Worm (Caenorhabditis elegans) whole organism, L4 larva: ENCODE results near the gene gid-2.
A peak's percentile ranks its signal among the peaks of the same experiment; 100 is the strongest.

ENCODE experiments used
- F10B5.3 ChIP-seq: sonication (generic microtip); optimal IDR thresholded peaks from 2 replicates; lab custom pipeline; 2016; ENCODE audit warnings: mild to moderate bottlenecking, missing genetic modification characterization, missing compliant biosample characterization
- F26F4.8 ChIP-seq: fragments of 200-800 bp; sonication (Bioruptor generic); conservative IDR thresholded peaks from 2 replicates; pipeline ENCODE4 v1.3.6; 2022; ENCODE audit warnings: missing genetic modification characterization, missing compliant biosample characterization
- T26A8.4 ChIP-seq: fragments of 200-800 bp; sonication (Bioruptor generic); IDR thresholded peaks from 2 replicates; pipeline ENCODE4 v1.3.6; 2022; ENCODE audit warnings: missing genetic modification characterization, missing compliant biosample characterization
- Y105C5A.15 ChIP-seq: fragments of 200-800 bp; sonication (Bioruptor generic); IDR thresholded peaks from 2 replicates; pipeline ENCODE4 v1.3.6; 2022; ENCODE audit warnings: missing genetic modification characterization, missing compliant biosample characterization
- Y48G9A.11 ChIP-seq: fragments of 200-800 bp; sonication (Bioruptor generic); IDR thresholded peaks from 2 replicates; pipeline ENCODE4 v1.3.6; 2022; ENCODE audit warnings: missing genetic modification reagents, missing genetic modification characterization, missing compliant biosample characterization
- Y75B8A.6 ChIP-seq: fragments of 200-800 bp; sonication (Bioruptor generic); IDR thresholded peaks from 2 replicates; pipeline ENCODE4 v1.3.6; 2022; ENCODE audit warnings: missing genetic modification reagents, missing genetic modification characterization, missing compliant biosample characterization
- ZK546.5 ChIP-seq, 2 experiments: sonication (generic microtip); optimal IDR thresholded peaks; 2 replicates each; lab custom pipeline; 2017; ENCODE audit warnings: missing biosample characterization in 2 of 2, missing genetic modification characterization in 2 of 2
- aha-1 ChIP-seq: fragments of 150-350 bp; peaks from one replicate; lab custom pipeline; 2014; ENCODE audit warnings: missing biosample characterization, missing genetic modification characterization
- attf-4 ChIP-seq: sonication (generic microtip); optimal IDR thresholded peaks from 3 replicates; lab custom pipeline; 2017; ENCODE audit warnings: missing biosample characterization, missing genetic modification characterization
- ceh-28 ChIP-seq: fragments of 150-350 bp; optimal IDR thresholded peaks from 2 replicates; lab custom pipeline; 2014; ENCODE audit warnings: missing biosample characterization, missing genetic modification reagents, missing genetic modification characterization
- ceh-44 ChIP-seq: fragments of 200-800 bp; sonication (Bioruptor generic); IDR thresholded peaks from 2 replicates; pipeline ENCODE4 v1.3.6; 2022; ENCODE audit warnings: missing genetic modification reagents, missing genetic modification characterization, missing compliant biosample characterization
- daf-12 ChIP-seq: fragments of 150-350 bp; optimal IDR thresholded peaks from 2 replicates; lab custom pipeline; 2014; ENCODE audit warnings: missing biosample characterization, missing genetic modification reagents, missing genetic modification characterization
- daf-16 ChIP-seq, 3 experiments: sonication (generic microtip); optimal IDR thresholded peaks; 2 replicates each; lab custom pipeline; 2016 to 2017; ENCODE audit warnings: missing genetic modification characterization in 3 of 3, missing genetic modification reagents in 3 of 3, mild to moderate bottlenecking in 2 of 3, missing compliant biosample characterization in 2 of 3, missing biosample characterization in 1 of 3, moderate library complexity in 1 of 3
- daf-19 ChIP-seq: fragments of 200-800 bp; sonication (Bioruptor generic); conservative IDR thresholded peaks from 2 replicates; pipeline ENCODE4 v1.3.6; 2022; ENCODE audit warnings: missing genetic modification characterization, missing compliant biosample characterization
- daf-8 ChIP-seq: fragments of 200-800 bp; sonication (Bioruptor generic); IDR thresholded peaks from 2 replicates; pipeline ENCODE4 v1.3.6; 2022; ENCODE audit warnings: missing genetic modification characterization, missing compliant biosample characterization
- dmd-9 ChIP-seq: fragments of 200-800 bp; sonication (Bioruptor generic); IDR thresholded peaks from 2 replicates; pipeline ENCODE4 v1.3.6; 2022; ENCODE audit warnings: missing genetic modification reagents, missing genetic modification characterization, missing compliant biosample characterization
- duxl-1 ChIP-seq: sonication (generic microtip); optimal IDR thresholded peaks from 2 replicates; lab custom pipeline; 2016; ENCODE audit warnings: mild to moderate bottlenecking, missing genetic modification characterization, moderate library complexity, missing compliant biosample characterization; ENCODE audit not compliant: poor library complexity
- dve-1 ChIP-seq: sonication (generic microtip); optimal IDR thresholded peaks from 2 replicates; lab custom pipeline; 2017; ENCODE audit warnings: antibody characterized with exemption, mild to moderate bottlenecking, missing genetic modification characterization, missing compliant biosample characterization; ENCODE audit not compliant: insufficient read depth
- egl-27 ChIP-seq: sonication (generic microtip); optimal IDR thresholded peaks from 3 replicates; lab custom pipeline; 2017; ENCODE audit warnings: missing biosample characterization, missing genetic modification reagents, missing genetic modification characterization
- fos-1 ChIP-seq: fragments of 150-350 bp; optimal IDR thresholded peaks from 2 replicates; lab custom pipeline; 2014; ENCODE audit warnings: missing biosample characterization, missing genetic modification characterization
- hlh-11 ChIP-seq: fragments of 200-800 bp; sonication (Bioruptor generic); optimal IDR thresholded peaks from 2 replicates; lab custom pipeline; 2018; ENCODE audit warnings: mild to moderate bottlenecking, missing genetic modification characterization, missing compliant biosample characterization
- hlh-30 ChIP-seq: sonication (generic microtip); optimal IDR thresholded peaks from 2 replicates; lab custom pipeline; 2017; ENCODE audit warnings: antibody characterized with exemption, mild to moderate bottlenecking, missing genetic modification characterization, missing compliant biosample characterization; ENCODE audit not compliant: insufficient read depth
- jun-1 ChIP-seq: fragments of 150-350 bp; optimal IDR thresholded peaks from 2 replicates; lab custom pipeline; 2014; ENCODE audit warnings: missing biosample characterization, missing genetic modification reagents, missing genetic modification characterization
- lin-13 ChIP-seq: fragments of 150-350 bp; optimal IDR thresholded peaks from 2 replicates; lab custom pipeline; 2014; ENCODE audit warnings: missing biosample characterization, missing genetic modification reagents, missing genetic modification characterization
- lin-15B ChIP-seq: fragments of 150-350 bp; sonication (generic microtip); optimal IDR thresholded peaks from 3 replicates; lab custom pipeline; 2014; ENCODE audit warnings: missing biosample characterization, missing genetic modification characterization
- lin-39 ChIP-seq: fragments of 150-350 bp; optimal IDR thresholded peaks from 2 replicates; lab custom pipeline; 2014; ENCODE audit warnings: missing biosample characterization, missing genetic modification reagents, missing genetic modification characterization
- madf-5 ChIP-seq, 2 experiments: fragments of 200-800 bp; sonication (Bioruptor generic); IDR thresholded peaks; 2 replicates each; pipeline ENCODE4 v1.3.6; 2022; ENCODE audit warnings: missing compliant biosample characterization in 2 of 2, missing genetic modification characterization in 2 of 2
- mdl-1 ChIP-seq, 2 experiments: fragments of 150-350 bp in 1 of 2; sonication (generic microtip) in 1 of 2; optimal IDR thresholded peaks; 2 replicates each; lab custom pipeline; 2014 to 2017; ENCODE audit warnings: missing biosample characterization in 2 of 2, missing genetic modification characterization in 2 of 2
- mep-1 ChIP-seq: fragments of 150-350 bp; sonication (generic microtip); optimal IDR thresholded peaks from 3 replicates; lab custom pipeline; 2014; ENCODE audit warnings: missing biosample characterization, missing genetic modification characterization
- mes-2 ChIP-seq: sonication (generic microtip); optimal IDR thresholded peaks from 2 replicates; lab custom pipeline; 2016; ENCODE audit warnings: missing genotype, mild to moderate bottlenecking, missing genetic modification characterization, missing compliant biosample characterization; ENCODE audit not compliant: poor library complexity, severe bottlenecking
- mxl-3 ChIP-seq: fragments of 200-800 bp; sonication (Bioruptor generic); optimal IDR thresholded peaks from 2 replicates; lab custom pipeline; 2018; ENCODE audit warnings: mild to moderate bottlenecking, missing genetic modification characterization, missing compliant biosample characterization
- nhr-10 ChIP-seq: fragments of 150-350 bp; optimal IDR thresholded peaks from 2 replicates; lab custom pipeline; 2014; ENCODE audit warnings: missing biosample characterization, missing genetic modification characterization
- nhr-11 ChIP-seq: fragments of 150-350 bp; optimal IDR thresholded peaks from 2 replicates; lab custom pipeline; 2014; ENCODE audit warnings: missing biosample characterization, missing genetic modification characterization
- nhr-25 ChIP-seq: sonication (generic microtip); optimal IDR thresholded peaks from 2 replicates; lab custom pipeline; 2017; ENCODE audit warnings: missing genetic modification characterization, mild to moderate bottlenecking, missing compliant biosample characterization, antibody characterized with exemption, moderate library complexity, borderline replicate concordance; ENCODE audit not compliant: insufficient read depth
- nhr-41 ChIP-seq: fragments of 200-800 bp; sonication (Bioruptor generic); IDR thresholded peaks from 2 replicates; pipeline ENCODE4 v1.3.6; 2022; ENCODE audit warnings: missing genetic modification reagents, missing genetic modification characterization, missing compliant biosample characterization
- nhr-6 ChIP-seq: fragments of 150-350 bp; optimal IDR thresholded peaks from 2 replicates; lab custom pipeline; 2014; ENCODE audit warnings: missing biosample characterization, missing genetic modification characterization
- pha-4 ChIP-seq, 2 experiments: fragments of 150-350 bp in 1 of 2; fragments of 200-800 bp in 1 of 2; sonication (Bioruptor generic) in 1 of 2; IDR thresholded peaks in 1 of 2; optimal IDR thresholded peaks in 1 of 2; 2 replicates each; pipeline versions ENCODE4 v1.3.6 to Lab custom; 2014 to 2022; ENCODE audit warnings: missing genetic modification characterization in 2 of 2, missing genetic modification reagents in 2 of 2, missing biosample characterization in 1 of 2, missing compliant biosample characterization in 1 of 2
- saeg-2 ChIP-seq: fragments of 200-800 bp; sonication (Bioruptor generic); IDR thresholded peaks from 2 replicates; pipeline ENCODE4 v1.3.6; 2022; ENCODE audit warnings: missing genetic modification reagents, missing genetic modification characterization, missing compliant biosample characterization
- set-16 ChIP-seq: fragments of 200-800 bp; sonication (Bioruptor generic); IDR thresholded peaks from 2 replicates; pipeline ENCODE4 v1.3.6; 2022; ENCODE audit warnings: missing genetic modification reagents, missing genetic modification characterization, missing compliant biosample characterization
- snpc-4 ChIP-seq: fragments of 150-350 bp; optimal IDR thresholded peaks from 2 replicates; lab custom pipeline; 2014; ENCODE audit warnings: missing biosample characterization, missing genetic modification characterization
- spr-1 ChIP-seq: sonication (generic microtip); optimal IDR thresholded peaks from 2 replicates; lab custom pipeline; 2016; ENCODE audit warnings: mild to moderate bottlenecking, missing genetic modification characterization, missing compliant biosample characterization
- tag-97 ChIP-seq: fragments of 200-800 bp; sonication (Bioruptor generic); IDR thresholded peaks from 2 replicates; pipeline ENCODE4 v1.3.6; 2022; ENCODE audit warnings: missing genetic modification characterization, missing compliant biosample characterization
- unc-39 ChIP-seq: sonication (generic microtip); optimal IDR thresholded peaks from 2 replicates; lab custom pipeline; 2017; ENCODE audit warnings: missing biosample characterization, missing genetic modification characterization
- zip-11 ChIP-seq: fragments of 200-800 bp; sonication (Bioruptor generic); IDR thresholded peaks from 2 replicates; pipeline ENCODE4 v1.3.6; 2022; ENCODE audit warnings: missing genetic modification characterization, missing compliant biosample characterization
- ztf-11 ChIP-seq: fragments of 150-350 bp; optimal IDR thresholded peaks from 2 replicates; lab custom pipeline; 2014; ENCODE audit warnings: missing biosample characterization, missing genetic modification characterization
- ztf-7 ChIP-seq: fragments of 150-350 bp; optimal IDR thresholded peaks from 2 replicates; lab custom pipeline; 2014; ENCODE audit warnings: missing biosample characterization, missing genetic modification characterization

Gene gid-2

ce11 chrX:2407167-2407566, 31.6 kb downstream of the gid-2 start, which contains the start of gene mtpn-1:
mtpn-1 (plus strand) TSS chrX:2407467.
- TF ChIP-seq spr-1 (no peak), aha-1 (peak; percentile 27)

ce11 chrX:2403724-2404123, 35.0 kb downstream of the gid-2 start, which contains the start of gene C43H6.4:
C43H6.4 (plus strand) TSS chrX:2404024.
- TF ChIP-seq nhr-41 (GFP tag; lab: Robert Waterston, UW) (no peak), dmd-9 (no peak), daf-19 (GFP tag; lab: Robert Waterston, UW) (no peak), nhr-25 (tag; lab: Kevin White, UChicago) (no peak), daf-12 (no peak), egl-27 (tag; lab: Kevin White, UChicago) (no peak), fos-1 (no peak), tag-97 (GFP tag; lab: Robert Waterston, UW) (no peak), zip-11 (no peak), snpc-4 (tag; lab: Kevin White, UChicago) (no peak), duxl-1 (no peak), lin-15B (tag; lab: Kevin White, UChicago) (no peak), lin-39 (tag; lab: Kevin White, UChicago) (no peak), jun-1 (tag; lab: Kevin White, UChicago) (no peak), unc-39 (tag; lab: Kevin White, UChicago) (no peak), mxl-3 (GFP tag; lab: Kevin White, UChicago) (no peak), lin-13 (no peak), ceh-44 (GFP tag; lab: Robert Waterston, UW) (no peak), Y105C5A.15 (no peak), daf-16 (GFP tag; optimal IDR thresholded peaks at IDR 0.05; lab: Kevin White, UChicago) (no peak), daf-16 (tag; optimal IDR thresholded peaks at IDR 0.05; lab: Kevin White, UChicago) (no peak)

ce11 chrX:2401883-2402282, 36.9 kb downstream of the gid-2 start, which contains the start of gene dhhc-9:
dhhc-9 (minus strand) TSS chrX:2402036.
- TF ChIP-seq jun-1 (tag; lab: Kevin White, UChicago) (no peak), mep-1 (tag; lab: Kevin White, UChicago) (no peak), daf-16 (GFP tag; optimal IDR thresholded peaks at IDR 0.05; lab: Kevin White, UChicago) (no peak), daf-16 (tag; optimal IDR thresholded peaks at IDR 0.05; lab: Kevin White, UChicago) (no peak), mxl-3 (GFP tag; lab: Kevin White, UChicago) (peak; percentile 74), Y48G9A.11 (no peak), mdl-1 (tag; optimal IDR thresholded peaks at IDR 0.05; lab: Kevin White, UChicago) (peak in 1 of 2 experiments; percentile 11), ceh-44 (GFP tag; lab: Robert Waterston, UW) (no peak), ztf-7 (peak; percentile 16), Y75B8A.6 (no peak), hlh-30 (tag; lab: Kevin White, UChicago) (peak; percentile 68), nhr-6 (no peak), set-16 (GFP tag; lab: Robert Waterston, UW) (no peak), lin-13 (no peak), attf-4 (tag; lab: Kevin White, UChicago) (no peak), ceh-28 (tag; lab: Kevin White, UChicago) (no peak), daf-8 (GFP tag; lab: Robert Waterston, UW) (no peak), hlh-11 (tag; lab: Kevin White, UChicago) (peak; percentile 76), nhr-10 (no peak), Y105C5A.15 (no peak), F26F4.8 (GFP tag; lab: Robert Waterston, UW) (no peak), F10B5.3 (tag; lab: Kevin White, UChicago) (peak; percentile 47), nhr-11 (tag; lab: Kevin White, UChicago) (peak; percentile 7), ZK546.5 (tag; optimal IDR thresholded peaks at IDR 0.05; lab: Kevin White, UChicago) (no peak), saeg-2 (no peak), pha-4 (GFP tag; IDR thresholded peaks at IDR 0.05; lab: Robert Waterston, UW) (no peak), pha-4 (tag; optimal IDR thresholded peaks at IDR 0.05; lab: Kevin White, UChicago) (no peak), mes-2 (peak; percentile 75), dve-1 (tag; lab: Kevin White, UChicago) (peak; percentile 50), nhr-41 (GFP tag; lab: Robert Waterston, UW) (peak; percentile 58; the same call in 1 of the 2 replicates), ztf-11 (tag; lab: Kevin White, UChicago) (no peak), tag-97 (GFP tag; lab: Robert Waterston, UW) (no peak), madf-5 (GFP tag; IDR thresholded peaks at IDR 0.05; lab: Robert Waterston, UW) (no peak), T26A8.4 (GFP tag; lab: Robert Waterston, UW) (no peak)
